Fruit fly (Drosophila melanogaster): Measurements from ENCODE around the gene CG13116.

Gene CG13116

DNA sequence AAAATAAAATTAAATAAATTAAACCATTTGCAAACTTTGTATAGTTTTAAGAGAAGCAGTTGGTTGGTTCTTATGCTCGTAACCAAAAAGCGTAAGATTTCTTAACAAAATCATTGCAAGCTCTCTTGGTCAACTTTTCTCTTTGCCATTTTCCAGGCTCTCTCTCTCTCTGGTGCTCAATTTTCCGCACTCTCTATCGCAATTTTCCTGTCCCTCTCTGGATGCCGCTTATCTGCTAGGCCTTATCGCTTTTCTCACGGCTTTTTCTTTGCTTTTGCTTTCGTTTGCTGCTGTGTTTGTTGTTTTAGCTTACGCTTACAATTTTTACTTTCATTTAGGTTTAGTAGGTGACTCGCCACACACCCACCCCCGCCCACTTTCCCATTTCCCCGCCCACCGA lies 14.9 kb downstream of the CG13116 start:
- no peak for TF ChIP-seq CG8478 (optimal IDR thresholded peaks at IDR 0.05)
- no peak for TF ChIP-seq CTCF (optimal IDR thresholded peaks at IDR 0.05)

DNA sequence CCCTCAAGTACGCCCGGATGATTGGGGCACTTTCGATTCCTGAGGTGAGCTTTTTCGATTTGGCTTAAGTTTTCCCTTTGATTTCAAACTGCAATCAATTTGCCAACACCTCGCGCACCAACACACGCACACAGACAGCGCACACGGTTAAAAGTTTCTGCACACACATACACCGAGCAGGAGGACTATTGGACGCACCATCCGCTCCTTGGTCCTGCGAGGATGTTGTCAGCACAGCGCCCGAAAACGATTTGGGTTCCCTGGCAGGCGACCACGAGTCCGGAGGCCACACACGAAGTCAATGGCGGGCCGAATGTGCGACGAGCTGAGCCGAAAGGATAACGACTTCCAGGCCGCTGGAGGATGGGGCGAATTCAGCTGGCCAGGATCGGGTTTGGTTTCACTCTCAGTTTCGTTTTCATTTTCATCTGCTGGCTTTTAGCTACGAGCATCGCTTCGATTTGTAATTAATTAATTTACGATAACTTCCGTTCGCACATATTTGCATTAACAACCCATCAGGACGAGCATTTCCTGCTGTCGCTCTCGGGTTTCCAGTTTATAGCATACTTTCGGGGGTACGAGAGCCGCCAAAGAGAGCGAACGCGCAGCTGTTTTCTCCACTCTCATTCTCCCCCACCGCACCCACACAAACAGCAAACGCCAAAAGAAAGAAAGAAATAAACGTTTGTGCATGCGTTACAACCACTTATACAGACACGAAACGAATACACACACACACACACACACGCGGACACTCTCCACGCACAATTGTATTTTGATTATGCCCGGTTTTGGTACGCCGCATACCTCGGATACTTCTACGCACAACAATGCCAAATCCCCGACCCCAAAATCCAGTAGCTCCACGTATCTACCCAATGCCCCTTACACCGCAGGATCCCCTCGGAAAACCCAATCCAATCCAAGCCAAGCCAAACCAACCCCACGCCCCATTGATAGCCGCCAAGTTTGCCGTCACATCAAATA lies 16.8 kb downstream of the CG13116 start, which contains the start of gene Nckx30C:
Gene Nckx30C (minus strand): TSS at position 260 of the 990 bp plus-strand sequence.
- no peak for TF ChIP-seq CTCF (optimal IDR thresholded peaks at IDR 0.05)

DNA sequence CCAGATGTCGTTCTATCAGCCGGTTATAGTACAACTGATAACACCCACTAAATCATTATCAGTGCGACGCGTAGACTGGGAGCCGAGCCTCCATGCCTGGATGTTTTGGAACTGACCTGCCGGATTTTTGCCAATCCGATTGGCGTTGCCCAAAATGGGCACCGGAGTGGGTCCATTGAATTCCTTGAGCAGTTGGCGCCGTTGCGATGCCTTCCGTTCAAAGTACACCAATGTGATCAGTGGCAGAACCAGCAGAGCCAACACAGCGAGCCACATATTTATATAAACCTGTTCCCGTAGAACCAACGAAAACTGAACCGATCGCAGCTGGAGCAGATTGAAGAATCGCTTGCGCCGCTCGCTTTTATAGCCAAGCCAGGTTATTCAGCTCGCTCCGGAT lies 20.0 kb downstream of the CG13116 start, which contains the start of gene Cyp4e3:
Gene Cyp4e3 (minus strand): TSS at position 327 of the 400 bp plus-strand sequence.
- TF ChIP-seq CTCF (optimal IDR thresholded peaks at IDR 0.05) (no peak), CG8478 (optimal IDR thresholded peaks at IDR 0.05) (no peak)

DNA sequence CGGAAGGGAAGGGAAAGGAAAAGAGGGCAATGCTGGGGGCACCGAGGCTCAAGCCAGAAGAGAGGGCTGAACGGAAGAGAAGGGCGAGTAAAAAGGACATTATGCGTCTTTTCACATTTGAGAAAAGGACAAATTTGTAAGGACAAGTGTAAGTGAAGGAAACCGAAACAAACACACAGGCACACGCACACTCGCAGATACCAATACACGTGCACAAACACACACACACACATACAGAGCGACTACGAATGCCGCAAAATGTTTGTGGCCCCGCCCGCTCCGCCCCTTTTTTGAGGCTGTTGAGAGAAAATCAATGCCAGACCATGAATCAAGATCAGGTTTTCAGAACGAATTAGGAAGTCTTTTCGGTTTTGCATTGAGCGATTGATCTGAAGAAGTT lies 23.6 kb downstream of the CG13116 start:
- TF ChIP-seq CG8478 (optimal IDR thresholded peaks at IDR 0.05) (no peak), CTCF (optimal IDR thresholded peaks at IDR 0.05) (no peak)

DNA sequence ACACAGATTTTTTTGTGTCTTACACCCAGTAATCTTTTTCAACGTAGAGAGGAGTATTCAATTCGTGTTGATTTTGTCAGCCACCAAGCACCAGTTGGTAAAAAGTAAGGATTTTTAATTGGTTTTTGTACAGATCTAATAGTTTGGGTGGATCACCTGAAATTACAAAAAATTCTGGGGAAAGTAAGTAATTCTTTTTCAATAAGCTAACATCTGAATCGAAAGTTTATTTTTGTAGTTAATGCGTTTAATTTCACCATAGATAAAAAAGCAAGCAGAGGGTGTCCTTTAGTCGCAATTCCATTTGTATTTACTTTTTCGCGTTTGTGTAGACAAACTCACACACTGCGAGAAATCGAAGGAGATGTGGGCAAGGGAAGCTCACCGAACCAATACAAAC lies 25.1 kb downstream of the CG13116 start:
- TF ChIP-seq CG8478 (optimal IDR thresholded peaks at IDR 0.05): no peak
- no peak for TF ChIP-seq CTCF (optimal IDR thresholded peaks at IDR 0.05)

DNA sequence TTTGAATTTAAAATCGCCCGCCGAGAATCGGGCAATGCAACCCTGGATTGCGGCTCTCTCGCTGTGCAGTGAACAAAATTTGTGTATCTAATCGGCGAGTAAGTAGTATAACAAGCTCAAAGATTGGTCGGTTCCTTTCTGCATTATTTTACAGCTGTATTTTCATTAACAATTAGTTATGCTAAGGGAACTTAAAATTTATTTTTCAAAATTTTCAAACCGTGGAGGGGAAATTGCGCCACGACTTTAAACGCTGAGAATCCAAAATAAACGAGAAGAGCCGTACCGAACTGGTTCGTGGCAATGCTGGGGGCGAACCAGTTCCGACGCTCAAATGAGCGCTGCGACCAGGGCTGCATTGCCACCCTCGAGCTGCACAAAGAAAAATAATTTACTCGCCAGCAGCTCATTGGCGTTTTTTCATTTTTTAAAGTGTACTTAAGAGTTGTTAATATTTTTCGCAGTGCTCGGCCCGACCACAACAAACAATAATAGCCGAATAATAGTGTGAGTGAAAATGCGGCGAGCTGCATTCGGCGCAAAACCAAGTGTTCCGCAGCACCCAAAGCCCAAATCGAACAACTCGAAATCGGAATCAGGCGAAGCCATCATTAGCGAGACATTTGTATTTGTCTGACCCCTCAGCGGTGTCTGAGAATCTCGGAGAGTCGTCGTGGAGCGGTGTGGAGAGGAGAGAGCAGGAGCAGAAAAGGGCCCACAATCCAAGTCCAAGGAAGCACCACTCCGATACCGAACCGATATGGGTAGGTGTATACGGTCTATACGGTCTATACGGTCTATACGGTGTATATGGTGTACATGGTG lies 28.5 kb downstream of the CG13116 start, which contains the start of gene zf30C:
Gene zf30C (plus strand): TSS at position 353 of the 825 bp plus-strand sequence.
- no peak for TF ChIP-seq CG8478 (optimal IDR thresholded peaks at IDR 0.05)
- no peak for TF ChIP-seq CTCF (optimal IDR thresholded peaks at IDR 0.05)

DNA sequence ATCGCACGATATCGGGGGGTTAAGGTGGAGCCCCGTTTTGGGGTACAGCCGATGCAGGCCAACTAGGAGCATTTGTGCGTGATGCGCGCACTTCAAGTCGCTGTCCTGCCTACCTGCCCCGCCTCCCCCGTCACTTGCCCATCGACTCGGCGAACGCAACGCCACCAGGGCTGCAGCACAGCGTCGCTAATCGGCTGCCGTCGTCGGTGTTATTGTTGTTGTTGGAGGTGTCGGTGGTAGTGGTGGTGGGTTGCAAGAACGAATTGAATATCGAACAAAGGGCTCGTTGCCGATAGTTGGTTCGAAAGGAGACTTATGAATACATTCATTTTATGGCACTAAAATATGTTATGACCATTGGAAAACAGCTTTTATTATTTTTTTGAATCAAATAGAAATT lies 29.1 kb downstream of the CG13116 start:
- no peak for TF ChIP-seq CG8478 (optimal IDR thresholded peaks at IDR 0.05)
- no peak for TF ChIP-seq CTCF (optimal IDR thresholded peaks at IDR 0.05)

DNA sequence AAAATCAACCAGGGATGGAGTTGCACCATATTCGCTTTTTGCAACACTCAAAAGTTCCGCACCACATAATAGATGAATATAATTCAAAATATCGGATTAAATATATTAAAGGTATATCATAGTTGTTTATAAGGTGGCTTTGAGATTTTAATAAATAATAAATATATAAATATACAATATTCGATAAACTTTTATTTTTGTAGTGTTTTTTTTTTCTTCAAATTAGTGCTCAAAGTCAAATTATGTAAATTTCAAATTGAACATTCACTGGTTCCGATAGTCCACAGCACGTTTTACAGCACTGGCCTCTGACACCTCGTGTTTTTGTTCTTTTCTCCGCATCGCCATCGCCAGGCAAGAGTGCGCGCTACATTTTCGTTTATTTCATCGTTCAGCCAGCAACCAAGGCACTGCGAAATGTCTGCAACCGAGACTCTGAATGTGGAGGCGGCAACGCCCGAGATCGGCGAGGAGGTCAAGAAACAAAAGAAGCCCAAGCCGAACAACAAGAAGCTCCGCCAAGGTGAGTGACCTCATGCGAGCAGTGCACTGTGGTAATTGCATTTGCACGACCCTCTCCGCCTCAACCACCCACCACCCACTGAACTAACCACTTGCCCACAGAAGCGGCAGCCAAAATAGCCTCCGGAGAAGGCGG lies 33.6 kb downstream of the CG13116 start, which contains the start of the genes Taf11 and und:
Gene Taf11 (minus strand): TSS at position 51 of the 658 bp plus-strand sequence.
Gene und (plus strand): TSS at position 158 of the 658 bp plus-strand sequence.
- no peak for TF ChIP-seq CG8478 (optimal IDR thresholded peaks at IDR 0.05)
- TF ChIP-seq CTCF (optimal IDR thresholded peaks at IDR 0.05): no peak

DNA sequence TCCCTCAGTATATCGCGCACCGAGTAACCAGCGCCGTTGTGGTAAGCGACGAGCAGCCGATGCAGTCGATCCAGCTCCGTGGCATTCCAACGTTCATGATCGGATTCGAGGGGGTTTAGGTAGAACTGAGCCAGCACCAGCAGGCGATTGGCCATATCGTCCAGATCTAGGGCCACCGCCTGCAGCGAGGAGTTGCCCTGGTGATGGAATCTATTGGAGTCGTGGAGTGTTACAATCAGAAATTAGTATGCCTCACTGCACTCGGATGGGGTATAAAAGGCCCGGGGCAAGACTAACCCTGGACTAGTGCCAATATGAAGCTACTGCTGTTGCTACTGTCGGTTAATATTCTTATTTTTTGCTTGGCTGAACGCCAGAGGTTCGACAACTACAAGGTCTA lies 37.0 kb downstream of the CG13116 start, which contains the start of gene CG4017:
Gene CG4017 (plus strand): TSS at position 301 of the 400 bp plus-strand sequence.
- TF ChIP-seq CTCF (optimal IDR thresholded peaks at IDR 0.05): no peak
- TF ChIP-seq CG8478 (optimal IDR thresholded peaks at IDR 0.05): no peak

DNA sequence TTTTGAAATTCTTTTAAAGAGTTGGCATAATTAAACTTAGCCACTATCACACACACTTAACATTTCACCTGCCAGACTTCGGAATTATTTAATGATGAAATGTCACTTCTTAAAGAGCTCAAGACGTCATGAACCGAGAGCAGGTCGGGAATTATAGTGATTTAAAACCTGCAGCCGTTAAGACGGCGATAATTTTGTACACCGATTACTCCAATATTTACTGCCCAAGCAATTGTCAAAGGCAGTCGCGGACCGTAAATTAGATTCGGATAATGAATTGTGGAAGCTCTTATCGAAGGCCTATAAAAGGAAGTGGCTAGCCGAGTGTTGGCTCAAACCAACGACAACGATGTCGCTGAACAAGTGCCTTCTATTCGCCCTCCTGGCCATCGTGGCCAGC lies 39.0 kb downstream of the CG13116 start, which contains the start of gene CG17633:
Gene CG17633 (plus strand): TSS at position 326 of the 400 bp plus-strand sequence.
- TF ChIP-seq CG8478 (optimal IDR thresholded peaks at IDR 0.05) (no peak), CTCF (optimal IDR thresholded peaks at IDR 0.05) (no peak)

DNA sequence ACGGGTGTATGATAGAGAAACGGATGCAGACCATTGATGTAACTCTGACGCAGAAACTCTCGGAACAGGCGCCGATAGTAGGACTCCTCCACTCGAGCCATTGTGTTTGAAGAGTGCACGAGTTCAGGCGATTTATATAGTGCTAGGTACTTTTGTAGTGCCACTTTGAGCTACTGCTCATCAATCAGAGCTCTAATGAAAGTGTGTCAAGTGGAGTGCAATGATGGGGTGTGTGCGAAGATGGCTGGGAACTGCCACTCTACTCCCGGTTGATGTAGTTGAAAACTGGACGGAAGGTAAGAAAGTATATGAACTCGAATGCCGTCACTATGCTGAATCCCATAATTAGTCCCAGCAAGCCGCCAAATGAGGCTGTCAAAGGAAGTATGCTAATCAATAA lies 41.2 kb downstream of the CG13116 start, which contains the start of gene ppk18:
Gene ppk18 (minus strand): TSS at position 101 of the 400 bp plus-strand sequence.
- no peak for TF ChIP-seq CTCF (optimal IDR thresholded peaks at IDR 0.05)
- no peak for TF ChIP-seq CG8478 (optimal IDR thresholded peaks at IDR 0.05)

DNA sequence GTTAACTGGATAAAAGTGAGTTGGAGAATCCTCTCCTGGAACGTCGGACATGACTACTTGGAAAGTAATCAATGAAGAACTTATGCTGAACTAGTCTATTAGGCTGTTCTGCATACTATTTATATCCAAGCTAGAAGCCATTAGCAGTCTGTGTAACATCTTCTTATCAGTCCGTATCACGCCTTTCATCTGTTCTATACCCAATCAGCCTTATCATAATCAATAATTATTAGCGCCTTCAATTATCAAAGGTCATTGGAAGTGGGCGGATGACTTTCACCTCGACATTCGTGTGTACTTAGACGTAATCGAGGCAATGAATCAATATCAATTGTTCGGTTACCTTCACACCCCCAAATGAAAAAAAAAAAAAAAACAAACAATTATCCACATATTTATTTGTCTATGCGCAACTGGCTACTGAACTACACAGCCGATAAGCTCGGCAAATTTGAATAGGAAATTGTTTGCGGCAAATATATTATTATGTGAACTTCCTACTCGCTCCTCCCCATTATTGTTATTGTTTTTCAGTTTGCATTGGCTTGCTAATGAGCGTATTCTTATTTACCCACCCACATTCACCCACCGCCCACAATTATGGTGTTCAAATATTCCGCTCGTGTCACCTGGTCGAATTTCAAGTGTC lies 45.4 kb downstream of the CG13116 start, which contains the start of the genes ppk11 and ppk16:
Gene ppk11 (minus strand): TSS at position 51 of the 649 bp plus-strand sequence.
Gene ppk16 (minus strand): TSS at position 51 of the 649 bp plus-strand sequence.
- no peak for TF ChIP-seq CG8478 (optimal IDR thresholded peaks at IDR 0.05)
- no peak for TF ChIP-seq CTCF (optimal IDR thresholded peaks at IDR 0.05)

DNA sequence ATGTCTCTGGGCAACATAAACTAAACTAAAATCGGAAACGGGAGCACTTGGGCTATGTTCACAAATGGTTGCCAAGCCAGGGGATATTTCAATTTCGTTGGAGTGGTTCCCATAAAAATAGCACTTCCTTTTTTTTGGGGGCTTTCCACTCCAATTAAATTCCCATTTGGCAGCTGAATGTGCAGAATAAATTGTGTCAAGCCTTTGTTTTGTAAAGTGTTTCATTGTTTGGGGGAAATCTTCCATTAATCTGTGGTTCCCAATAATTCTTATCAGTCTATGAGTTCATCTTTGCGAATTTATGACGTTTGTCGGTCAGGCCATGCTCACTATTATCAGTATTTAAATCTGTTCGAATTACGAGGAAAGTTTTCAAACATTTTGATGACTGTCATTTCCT lies 48.2 kb downstream of the CG13116 start:
- TF ChIP-seq CG8478 (optimal IDR thresholded peaks at IDR 0.05): no peak
- TF ChIP-seq CTCF (optimal IDR thresholded peaks at IDR 0.05): no peak

DNA sequence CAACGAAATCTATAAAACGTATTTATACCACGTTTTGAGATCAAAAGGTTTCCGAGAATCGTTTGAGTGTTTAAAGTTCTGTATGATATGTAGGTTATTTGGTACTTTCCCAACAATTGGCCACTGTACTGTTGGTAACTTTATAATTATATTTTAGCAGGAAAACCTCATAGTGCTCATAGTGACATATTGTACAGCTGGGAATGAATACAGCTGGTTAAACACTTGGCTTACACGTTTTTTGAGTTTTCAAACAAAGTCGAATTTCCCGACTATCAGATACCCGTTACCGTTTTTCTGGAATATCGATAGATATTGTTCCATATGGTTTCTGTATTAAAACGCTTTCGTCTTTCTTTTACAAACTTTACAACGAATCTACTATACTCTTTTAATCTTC lies 48.7 kb downstream of the CG13116 start:
- TF ChIP-seq CTCF (optimal IDR thresholded peaks at IDR 0.05) (no peak), CG8478 (optimal IDR thresholded peaks at IDR 0.05) (no peak)

Measured in S2 (cell line).